Fruit fly (Drosophila melanogaster): ENCODE results near the gene Pi3K92E.

The Pi3K92E gene

dm6 chr3R:20626123-20626522 lies 8.4 kb downstream of the Pi3K92E start:
- TF ChIP-seq CG9705 (GFP tag; optimal IDR thresholded peaks at IDR 0.05) (no peak), Dif (GFP tag; optimal IDR thresholded peaks at IDR 0.05; ENCODE audit: partially characterized antibody) (no peak), jim (GFP tag; optimal IDR thresholded peaks at IDR 0.05) (no peak), CG32264 (GFP tag; optimal IDR thresholded peaks at IDR 0.05) (no peak)

dm6 chr3R:20622297-20623168 lies 12.0 kb downstream of the Pi3K92E start:
- no peak for TF ChIP-seq pan (optimal IDR thresholded peaks at IDR 0.05)
- TF ChIP-seq psq (GFP tag; optimal IDR thresholded peaks at IDR 0.05): peak; percentile 9

- no peak for TF ChIP-seq Hnf4 (GFP tag; optimal IDR thresholded peaks at IDR 0.05)
- no peak for TF ChIP-seq ey (GFP tag; optimal IDR thresholded peaks at IDR 0.05)
- TF ChIP-seq Abd-B (GFP tag; optimal IDR thresholded peaks at IDR 0.05): peak; percentile 49
- TF ChIP-seq h (GFP tag; optimal IDR thresholded peaks at IDR 0.05): no peak
- TF ChIP-seq fru (GFP tag; optimal IDR thresholded peaks at IDR 0.05): no peak
- TF ChIP-seq sage (GFP tag; optimal IDR thresholded peaks at IDR 0.05): no peak
- TF ChIP-seq lola (GFP tag; optimal IDR thresholded peaks at IDR 0.05): no peak
- TF ChIP-seq N (GFP tag; optimal IDR thresholded peaks at IDR 0.05): peak; percentile 94
- TF ChIP-seq Dfd (GFP tag; optimal IDR thresholded peaks at IDR 0.05): no peak
- TF ChIP-seq jim (GFP tag; optimal IDR thresholded peaks at IDR 0.05): no peak
- TF ChIP-seq psq (GFP tag; optimal IDR thresholded peaks at IDR 0.05): peak; percentile 77
- peak; percentile 60 for TF ChIP-seq Hr78 (GFP tag; optimal IDR thresholded peaks at IDR 0.05)
Measured at dm6 chr3R:20621805-20622286, 12.7 kb downstream of the Pi3K92E start, which contains the start of gene H. Gene H, plus strand, starts transcription at chr3R:20621938.

- TF ChIP-seq CrebA (GFP tag; optimal IDR thresholded peaks at IDR 0.05; ENCODE audit: borderline replicate concordance): no peak
- peak; percentile 62 for TF ChIP-seq Dfd (GFP tag; optimal IDR thresholded peaks at IDR 0.05)
Measured at dm6 chr3R:20618947-20619346, 15.6 kb downstream of the Pi3K92E start.

dm6 chr3R:20617583-20617982 lies 16.9 kb downstream of the Pi3K92E start, which contains the start of gene CG5466:
Gene CG5466, plus strand, starts transcription at chr3R:20617883.
- TF ChIP-seq tai (GFP tag; optimal IDR thresholded peaks at IDR 0.05): no peak

dm6 chr3R:20616801-20617200 lies 17.7 kb downstream of the Pi3K92E start, which contains the start of gene CG15923:
Gene CG15923, minus strand, starts transcription at chr3R:20616901.
- TF ChIP-seq OdsH (GFP tag; optimal IDR thresholded peaks at IDR 0.05) (no peak), ey (GFP tag; optimal IDR thresholded peaks at IDR 0.05) (no peak), Sp1 (GFP tag; optimal IDR thresholded peaks at IDR 0.05) (no peak), GATAd (GFP tag; optimal IDR thresholded peaks at IDR 0.05) (no peak), usp (GFP tag; optimal IDR thresholded peaks at IDR 0.05) (no peak), fru (GFP tag; optimal IDR thresholded peaks at IDR 0.05) (no peak), CG32264 (GFP tag; optimal IDR thresholded peaks at IDR 0.05) (no peak), sv (GFP tag; optimal IDR thresholded peaks at IDR 0.05) (no peak), brk (GFP tag; optimal IDR thresholded peaks at IDR 0.05) (no peak), br (GFP tag; optimal IDR thresholded peaks at IDR 0.05) (no peak), Hr83 (GFP tag; optimal IDR thresholded peaks at IDR 0.05; ENCODE audit: poor library complexity, severe bottlenecking) (no peak)

- TF ChIP-seq Dfd (GFP tag; optimal IDR thresholded peaks at IDR 0.05) (peak; percentile 96), CG9705 (GFP tag; optimal IDR thresholded peaks at IDR 0.05) (no peak)
Measured at dm6 chr3R:20608199-20608598, 26.3 kb downstream of the Pi3K92E start.

All from whole organism, wandering third instar larva.